Fruit fly (Drosophila melanogaster) S2 (cell line): ENCODE results near the gene CG42486.

Experiments
- CG8478 ChIP-seq: fragments of >200 bp; optimal IDR thresholded peaks from 2 replicates; lab custom pipeline; 2018
- CTCF ChIP-seq, 2 experiments: fragments of >200 bp; optimal IDR thresholded peaks; 2 replicates each; lab custom pipeline; 2018

DNA sequence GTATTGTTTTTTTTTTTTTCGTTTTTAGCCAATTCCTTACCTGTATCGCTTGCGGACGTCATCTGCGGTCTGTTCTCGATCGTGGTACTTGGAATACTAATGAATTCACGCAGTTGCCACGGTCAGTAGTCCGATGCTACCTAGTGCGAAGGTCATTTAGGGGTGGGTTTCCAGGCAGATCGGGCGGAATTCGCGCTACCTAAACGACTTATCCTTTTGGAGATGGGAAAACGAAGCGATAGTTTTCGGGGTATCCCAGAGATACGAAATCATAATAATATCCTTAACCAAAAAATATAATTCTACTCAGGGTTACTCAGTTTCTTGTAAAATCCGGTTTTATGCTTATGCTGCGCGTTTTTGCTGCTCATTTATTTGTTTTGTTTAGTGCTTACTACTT lies 49.0 kb upstream of the CG42486 start, which contains the start of gene CG14937:
- TF ChIP-seq CG8478 (lab: Kevin White, UChicago) (no peak), CTCF (optimal IDR thresholded peaks at IDR 0.05; lab: Kevin White, UChicago) (no peak)
